Worm (Caenorhabditis elegans) whole organism, L4/young adult: ENCODE data around the gene C50E10.2.

Experiments used
- W03F9.2 ChIP-seq: fragments of 150-350 bp; optimal IDR thresholded peaks from 2 replicates; lab custom pipeline; 2014; ENCODE audit warnings: missing biosample characterization, missing genetic modification characterization
- dao-5 ChIP-seq: sonication (generic microtip); optimal IDR thresholded peaks from 2 replicates; lab custom pipeline; 2016; ENCODE audit warnings: missing genotype, missing genetic modification characterization, moderate library complexity, missing compliant biosample characterization
- him-1 ChIP-seq: sonication (generic microtip); optimal IDR thresholded peaks from 2 replicates; lab custom pipeline; 2016; ENCODE audit warnings: missing genotype, missing genetic modification reagents, missing genetic modification characterization, missing compliant biosample characterization

C50E10.2 gene

ce11 chrII:12279259-12279658 is 30.3 kb downstream of the C50E10.2 start, which contains the start of the genes tric-1B.2 and Y57A10A.29:
tric-1B.2 (minus strand) TSS chrII:12279387.
Y57A10A.29 (plus strand) TSS chrII:12279561.
- TF ChIP-seq W03F9.2 (tag; lab: Kevin White, UChicago) (no peak), him-1 (tag; lab: Kevin White, UChicago) (no peak), dao-5 (no peak)

ce11 chrII:12278602-12279001 is 30.9 kb downstream of the C50E10.2 start:
- TF ChIP-seq W03F9.2 (tag; lab: Kevin White, UChicago), result no peak
- TF ChIP-seq dao-5, result no peak
- TF ChIP-seq him-1 (tag; lab: Kevin White, UChicago), result no peak

- TF ChIP-seq W03F9.2 (tag; lab: Kevin White, UChicago) (no peak), dao-5 (no peak), him-1 (tag; lab: Kevin White, UChicago) (no peak)
Observed at ce11 chrII:12274944-12275343, 34.6 kb downstream of the C50E10.2 start, which contains the start of gene Y57A10A.27. Y57A10A.27 (minus strand) TSS chrII:12275044.

ce11 chrII:12268857-12269256 is 40.7 kb downstream of the C50E10.2 start:
- no peak for TF ChIP-seq dao-5
- no peak for TF ChIP-seq W03F9.2 (tag; lab: Kevin White, UChicago)

ce11 chrII:12266797-12267196 is 42.7 kb downstream of the C50E10.2 start:
- TF ChIP-seq him-1 (tag; lab: Kevin White, UChicago), result no peak
- no peak for TF ChIP-seq dao-5
- TF ChIP-seq W03F9.2 (tag; lab: Kevin White, UChicago), result no peak

ce11 chrII:12266145-12266544 is 43.4 kb downstream of the C50E10.2 start, which contains the start of gene tric-1B.1:
tric-1B.1 (minus strand) TSS chrII:12266245.
- TF ChIP-seq W03F9.2 (tag; lab: Kevin White, UChicago) (no peak), dao-5 (no peak), him-1 (tag; lab: Kevin White, UChicago) (no peak)

- TF ChIP-seq dao-5, result no peak
Observed at ce11 chrII:12264847-12265246, 44.7 kb downstream of the C50E10.2 start.

- no peak for TF ChIP-seq dao-5
- no peak for TF ChIP-seq him-1 (tag; lab: Kevin White, UChicago)
Observed at ce11 chrII:12263971-12264554, 45.5 kb downstream of the C50E10.2 start, which contains the start of gene faxc-1. faxc-1 (plus strand) TSS chrII:12264192.

ce11 chrII:12262567-12262966 is 46.9 kb downstream of the C50E10.2 start:
- TF ChIP-seq dao-5 (no peak), him-1 (tag; lab: Kevin White, UChicago) (no peak), W03F9.2 (tag; lab: Kevin White, UChicago) (no peak)

- TF ChIP-seq him-1 (tag; lab: Kevin White, UChicago), result no peak
- TF ChIP-seq dao-5, result no peak
Observed at ce11 chrII:12261147-12261821, 48.2 kb downstream of the C50E10.2 start.

ce11 chrII:12260538-12260937 is 49.0 kb downstream of the C50E10.2 start:
- TF ChIP-seq him-1 (tag; lab: Kevin White, UChicago) (no peak), dao-5 (no peak), W03F9.2 (tag; lab: Kevin White, UChicago) (no peak)

ce11 chrII:12257095-12257494 is 52.4 kb downstream of the C50E10.2 start:
- TF ChIP-seq him-1 (tag; lab: Kevin White, UChicago) (no peak), W03F9.2 (tag; lab: Kevin White, UChicago) (no peak), dao-5 (no peak)

- TF ChIP-seq him-1 (tag; lab: Kevin White, UChicago) (no peak), W03F9.2 (tag; lab: Kevin White, UChicago) (no peak), dao-5 (no peak)
Observed at ce11 chrII:12256528-12256927, 53.0 kb downstream of the C50E10.2 start, which contains the start of gene parn-2. parn-2 (minus strand) TSS chrII:12256628.

- TF ChIP-seq W03F9.2 (tag; lab: Kevin White, UChicago) (no peak), dao-5 (no peak), him-1 (tag; lab: Kevin White, UChicago) (no peak)
Observed at ce11 chrII:12255545-12256233, 53.8 kb downstream of the C50E10.2 start.
